Worm (Caenorhabditis elegans) whole organism, late embryonic: Measurements from ENCODE around the gene Y116A8C.40.
"Not testable (repeated sequence)": the region's sequence is repeated elsewhere in the genome, so short reads cannot be mapped to it uniquely, and the experiment has no call there.

Experiments
- K09A11.1 ChIP-seq: sonication (generic microtip); optimal IDR thresholded peaks from 2 replicates; lab custom pipeline; 2017; ENCODE audit warnings: antibody characterized with exemption, mild to moderate bottlenecking, missing genetic modification characterization, missing compliant biosample characterization; ENCODE audit not compliant: insufficient read depth
- Y22D7AL.16 ChIP-seq: sonication (generic microtip); optimal IDR thresholded peaks from 2 replicates; lab custom pipeline; 2016; ENCODE audit warnings: missing genetic modification characterization, missing compliant biosample characterization
- ama-1 ChIP-seq: fragments of 150-350 bp; optimal IDR thresholded peaks from 2 replicates; lab custom pipeline; 2014
- ceh-14 ChIP-seq: sonication (generic microtip); optimal IDR thresholded peaks from 2 replicates; lab custom pipeline; 2016; ENCODE audit warnings: missing genotype, missing genetic modification characterization, missing compliant biosample characterization
- ceh-19 ChIP-seq: fragments of 200-800 bp; sonication (Bioruptor generic); optimal IDR thresholded peaks from 2 replicates; lab custom pipeline; 2018; ENCODE audit warnings: mild to moderate bottlenecking, missing genetic modification characterization, missing compliant biosample characterization
- ceh-2 ChIP-seq: sonication (generic microtip); optimal IDR thresholded peaks from 2 replicates; lab custom pipeline; 2016; ENCODE audit warnings: missing genotype, missing genetic modification characterization, missing compliant biosample characterization
- ceh-22 ChIP-seq: sonication (generic microtip); optimal IDR thresholded peaks from 2 replicates; lab custom pipeline; 2017; ENCODE audit warnings: missing biosample characterization, missing genetic modification characterization
- ceh-30 ChIP-seq: fragments of 150-350 bp; optimal IDR thresholded peaks from 2 replicates; lab custom pipeline; 2014; ENCODE audit warnings: missing biosample characterization, missing genetic modification characterization
- ceh-48 ChIP-seq: sonication (generic microtip); optimal IDR thresholded peaks from 2 replicates; lab custom pipeline; 2016; ENCODE audit warnings: missing genetic modification characterization, inconsistent platforms, missing compliant biosample characterization
- ceh-6 ChIP-seq: fragments of 200-800 bp; sonication (Bioruptor generic); optimal IDR thresholded peaks from 2 replicates; lab custom pipeline; 2018; ENCODE audit warnings: mild to moderate bottlenecking, missing genetic modification characterization, missing compliant biosample characterization
- ceh-9 ChIP-seq: sonication (generic microtip); optimal IDR thresholded peaks from 2 replicates; lab custom pipeline; 2016; ENCODE audit warnings: mild to moderate bottlenecking, missing genetic modification characterization, inconsistent platforms, missing compliant biosample characterization
- dmd-4 ChIP-seq: sonication (generic microtip); optimal IDR thresholded peaks from 2 replicates; lab custom pipeline; 2016; ENCODE audit warnings: borderline replicate concordance, missing genetic modification characterization, missing compliant biosample characterization
- dve-1 ChIP-seq: sonication (generic microtip); optimal IDR thresholded peaks from 2 replicates; lab custom pipeline; 2017; ENCODE audit warnings: antibody characterized with exemption, mild to moderate bottlenecking, missing genetic modification characterization, missing compliant biosample characterization
- elt-2 ChIP-seq: sonication (generic microtip); optimal IDR thresholded peaks from 2 replicates; lab custom pipeline; 2016; ENCODE audit warnings: missing genetic modification reagents, missing genetic modification characterization, missing compliant biosample characterization
- elt-4 ChIP-seq: sonication (generic microtip); optimal IDR thresholded peaks from 2 replicates; lab custom pipeline; 2016; ENCODE audit warnings: missing genetic modification characterization, missing compliant biosample characterization
- ets-4 ChIP-seq: sonication (generic microtip); optimal IDR thresholded peaks from 2 replicates; lab custom pipeline; 2016; ENCODE audit warnings: missing genetic modification characterization, missing compliant biosample characterization
- eyg-1 ChIP-seq: sonication (generic microtip); optimal IDR thresholded peaks from 2 replicates; lab custom pipeline; 2016; ENCODE audit warnings: missing genotype, missing genetic modification characterization, missing compliant biosample characterization
- hlh-13 ChIP-seq: fragments of 200-800 bp; sonication (Bioruptor generic); optimal IDR thresholded peaks from 2 replicates; lab custom pipeline; 2018; ENCODE audit warnings: mild to moderate bottlenecking, missing genetic modification characterization, missing compliant biosample characterization
- hlh-15 ChIP-seq: sonication (generic microtip); optimal IDR thresholded peaks from 2 replicates; lab custom pipeline; 2016; ENCODE audit warnings: missing genetic modification characterization, missing compliant biosample characterization
- hlh-30 ChIP-seq: sonication (generic microtip); optimal IDR thresholded peaks from 2 replicates; lab custom pipeline; 2017; ENCODE audit warnings: antibody characterized with exemption, missing genetic modification characterization, missing compliant biosample characterization; ENCODE audit not compliant: insufficient read depth
- madf-2 ChIP-seq: sonication (generic microtip); optimal IDR thresholded peaks from 2 replicates; lab custom pipeline; 2017; ENCODE audit warnings: missing genetic modification characterization, missing compliant biosample characterization
- nfya-1 ChIP-seq: sonication (generic microtip); optimal IDR thresholded peaks from 2 replicates; lab custom pipeline; 2017; ENCODE audit warnings: missing genetic modification characterization, mild to moderate bottlenecking, missing compliant biosample characterization, antibody characterized with exemption, moderate library complexity
- pat-9 ChIP-seq: fragments of 200-800 bp; sonication (Bioruptor generic); optimal IDR thresholded peaks from 2 replicates; lab custom pipeline; 2018; ENCODE audit warnings: mild to moderate bottlenecking, missing genetic modification characterization, moderate library complexity, missing compliant biosample characterization
- pax-1 ChIP-seq: fragments of 150-350 bp; optimal IDR thresholded peaks from 2 replicates; lab custom pipeline; 2014; ENCODE audit warnings: missing biosample characterization, missing genetic modification characterization
- pha-2 ChIP-seq: sonication (generic microtip); optimal IDR thresholded peaks from 2 replicates; lab custom pipeline; 2017; ENCODE audit warnings: mild to moderate bottlenecking, missing genetic modification characterization, missing compliant biosample characterization
- pha-4 ChIP-seq: fragments of 150-350 bp; optimal IDR thresholded peaks from 2 replicates; lab custom pipeline; 2018; ENCODE audit warnings: missing biosample characterization, missing genetic modification reagents, missing genetic modification characterization
- pros-1 ChIP-seq: fragments of 150-350 bp; optimal IDR thresholded peaks from 2 replicates; lab custom pipeline; 2014; ENCODE audit warnings: missing biosample characterization, missing genetic modification reagents, missing genetic modification characterization
- rnt-1 ChIP-seq: sonication (generic microtip); optimal IDR thresholded peaks from 2 replicates; lab custom pipeline; 2016; ENCODE audit warnings: missing genetic modification characterization, missing compliant biosample characterization
- syd-9 ChIP-seq: sonication (generic microtip); optimal IDR thresholded peaks from 2 replicates; lab custom pipeline; 2016; ENCODE audit warnings: mild to moderate bottlenecking, missing genetic modification characterization, moderate library complexity, missing compliant biosample characterization
- tbx-7 ChIP-seq: sonication (generic microtip); optimal IDR thresholded peaks from 2 replicates; lab custom pipeline; 2016; ENCODE audit warnings: missing genotype, missing genetic modification characterization, missing compliant biosample characterization
- unc-3 ChIP-seq, 2 experiments: fragments of 200-800 bp in 1 of 2; sonication (Bioruptor generic) in 1 of 2; sonication (generic microtip) in 1 of 2; conservative IDR thresholded peaks in 1 of 2; optimal IDR thresholded peaks in 1 of 2; 2 replicates each; pipeline versions ENCODE4 v1.3.6 to Lab custom; 2016 to 2022; ENCODE audit warnings: missing compliant biosample characterization in 2 of 2, missing genetic modification characterization in 2 of 2, missing genetic modification reagents in 1 of 2
- unc-42 ChIP-seq: sonication (generic microtip); optimal IDR thresholded peaks from 2 replicates; lab custom pipeline; 2016; ENCODE audit warnings: missing genotype, missing genetic modification characterization, missing compliant biosample characterization
- unc-55 ChIP-seq: sonication (generic microtip); optimal IDR thresholded peaks from 2 replicates; lab custom pipeline; 2017; ENCODE audit warnings: missing biosample characterization, missing genetic modification reagents, missing genetic modification characterization

Y116A8C.40 gene

DNA sequence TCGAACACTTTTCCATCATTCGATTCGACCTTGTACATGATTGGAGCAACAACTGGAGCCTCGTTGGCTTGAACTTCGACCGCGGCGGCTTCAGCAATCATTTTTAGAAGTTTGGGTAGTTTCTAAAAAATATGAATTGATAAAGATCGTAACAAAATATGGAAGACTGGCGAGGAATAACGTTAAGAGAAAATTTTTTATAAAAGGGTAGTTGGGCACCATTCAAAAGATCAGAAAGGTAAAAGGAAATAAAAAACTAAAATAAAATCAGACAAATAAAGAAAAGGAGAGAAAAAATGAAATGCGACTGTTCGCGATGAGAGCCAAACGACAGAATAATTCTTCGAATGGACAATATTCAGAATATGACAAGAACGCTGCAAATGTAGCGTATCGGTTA, 15.0 kb upstream of the Y116A8C.40 start, which contains the start of gene skr-8:
skr-8 (minus strand) TSS at position 101 of the 400 bp plus-strand sequence.
- not testable (repeated sequence) for TF ChIP-seq hlh-15 (tag; lab: Kevin White, UChicago); ceh-19 (GFP tag; lab: Kevin White, UChicago); unc-55 (GFP tag; lab: Kevin White, UChicago)

DNA sequence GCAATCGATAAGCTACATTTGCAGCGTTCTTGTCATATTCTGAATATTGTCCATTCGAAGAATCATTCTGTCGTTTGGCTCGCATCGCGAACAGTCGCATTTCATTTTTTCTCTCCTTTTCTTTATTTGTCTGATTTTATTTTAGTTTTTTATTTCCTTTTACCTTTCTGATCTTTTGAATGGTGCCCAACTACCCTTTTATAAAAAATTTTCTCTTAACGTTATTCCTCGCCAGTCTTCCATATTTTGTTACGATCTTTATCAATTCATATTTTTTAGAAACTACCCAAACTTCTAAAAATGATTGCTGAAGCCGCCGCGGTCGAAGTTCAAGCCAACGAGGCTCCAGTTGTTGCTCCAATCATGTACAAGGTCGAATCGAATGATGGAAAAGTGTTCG, 12.5 kb upstream of the Y116A8C.40 start, which contains the start of gene skr-9:
skr-9 (plus strand) TSS at position 301 of the 400 bp plus-strand sequence.
- TF ChIP-seq ceh-6 (GFP tag; lab: Kevin White, UChicago); K09A11.1; Y22D7AL.16 (tag; lab: Kevin White, UChicago): not testable (repeated sequence)

DNA sequence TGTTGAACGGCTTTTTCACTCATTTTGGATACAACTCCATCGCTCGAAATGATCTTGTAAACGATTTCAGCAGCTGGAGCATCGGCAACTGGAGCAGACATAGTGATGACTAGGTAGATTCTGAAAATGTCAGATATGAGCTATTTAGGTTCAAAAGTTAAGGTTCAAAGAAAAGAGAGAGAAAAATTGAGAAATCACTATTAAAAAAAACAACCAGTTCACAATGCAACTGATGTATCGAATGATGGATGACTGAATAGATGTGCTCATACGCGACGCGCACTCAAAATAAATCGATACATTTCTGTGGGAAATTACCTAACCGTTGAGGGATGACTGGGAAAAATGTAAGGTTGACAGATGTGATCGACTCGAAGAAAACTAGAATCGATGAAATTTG, 11.7 kb upstream of the Y116A8C.40 start, which contains the start of gene skr-13:
skr-13 (minus strand) TSS at position 101 of the 400 bp plus-strand sequence.
- no peak for TF ChIP-seq pax-1 (tag; lab: Kevin White, UChicago)
- no peak for TF ChIP-seq rnt-1 (tag; lab: Kevin White, UChicago)
- TF ChIP-seq, all 69 proteins: peak for 0

DNA sequence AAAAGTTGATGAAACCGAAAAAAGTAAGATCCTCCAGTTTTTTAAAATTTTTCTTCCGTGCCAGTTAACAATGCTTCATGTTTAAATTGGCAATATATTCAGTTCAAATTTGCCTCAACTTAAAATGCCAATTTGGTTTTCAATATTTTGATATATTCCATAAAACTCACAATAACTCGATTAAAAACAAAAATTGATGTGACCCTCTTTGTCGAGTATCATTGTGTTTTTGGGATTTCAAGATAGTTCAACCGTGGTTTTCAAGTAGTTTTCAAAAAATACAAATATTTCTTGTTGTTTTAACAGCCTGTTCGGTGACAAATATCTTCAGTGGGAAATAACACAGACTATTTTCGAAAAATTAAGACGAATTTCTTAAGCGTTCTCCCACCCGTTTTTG, 2.2 kb upstream of the Y116A8C.40 start:
- TF ChIP-seq madf-2 (tag; lab: Kevin White, UChicago), result no peak
- no peak for TF ChIP-seq eyg-1 (tag; lab: Kevin White, UChicago)
- TF ChIP-seq pha-4 (tag; lab: Kevin White, UChicago), result no peak
- no peak for TF ChIP-seq dve-1 (tag; lab: Kevin White, UChicago)
- no peak for TF ChIP-seq tbx-7 (tag; lab: Kevin White, UChicago)
- no peak for TF ChIP-seq ceh-2 (tag; lab: Kevin White, UChicago)
- TF ChIP-seq ceh-48, result no peak
- no peak for TF ChIP-seq pros-1 (tag; lab: Kevin White, UChicago)
- no peak for TF ChIP-seq ets-4 (tag; lab: Kevin White, UChicago)
- TF ChIP-seq pax-1 (tag; lab: Kevin White, UChicago), result no peak

DNA sequence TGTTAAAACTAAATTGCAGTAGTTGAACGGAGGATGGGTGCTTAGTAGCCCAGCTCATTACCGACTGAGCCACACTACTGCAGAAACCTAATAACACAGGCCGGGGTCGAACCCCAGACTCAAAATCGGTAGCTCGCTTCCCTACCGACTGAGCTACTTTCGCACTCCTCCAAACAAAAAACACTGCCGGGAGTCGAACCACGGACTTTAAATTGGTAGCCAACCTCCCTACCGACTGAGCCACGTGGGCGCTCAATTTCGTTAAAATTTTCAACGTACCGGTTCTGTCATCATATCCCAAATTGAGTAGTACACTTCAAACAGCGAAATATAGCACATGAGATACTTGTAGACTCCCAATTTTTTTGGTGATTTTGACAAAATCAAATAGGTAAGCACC, 353 bp downstream of the Y116A8C.40 start:
- TF ChIP-seq ama-1 (lab: Kevin White, UChicago) (no peak), ceh-6 (GFP tag; lab: Kevin White, UChicago) (no peak), hlh-30 (tag; lab: Kevin White, UChicago) (no peak), eyg-1 (tag; lab: Kevin White, UChicago) (no peak), unc-55 (GFP tag; lab: Kevin White, UChicago) (no peak), madf-2 (tag; lab: Kevin White, UChicago) (no peak), pat-9 (no peak), hlh-13 (no peak), ceh-22 (tag; lab: Kevin White, UChicago) (no peak)

DNA sequence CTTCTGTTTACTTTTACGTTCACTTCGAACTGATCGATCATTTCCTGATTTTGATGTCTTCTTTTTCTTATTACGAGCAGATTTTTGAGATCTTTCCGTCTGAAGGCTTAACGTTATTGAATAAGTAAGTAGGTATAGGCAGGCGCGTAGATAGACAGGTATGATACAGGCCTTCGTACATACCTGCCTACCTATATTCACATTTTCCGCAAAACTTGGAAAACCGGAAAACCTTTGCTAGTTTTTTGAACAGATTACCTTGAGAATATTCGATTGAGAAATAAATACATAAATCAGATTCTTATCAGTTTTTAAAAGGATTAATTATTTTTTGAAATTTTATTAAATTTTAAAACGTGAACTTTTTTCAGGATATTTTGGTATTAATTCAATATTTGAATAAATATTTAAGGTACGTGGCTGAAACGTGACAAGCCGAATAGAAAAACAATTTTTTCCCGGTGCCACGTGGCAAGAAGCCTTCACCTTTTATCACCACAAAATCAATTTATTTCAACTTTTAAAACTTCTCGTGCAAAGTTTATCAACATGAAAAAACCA, 19.7 kb downstream of the Y116A8C.40 start, which contains the start of the genes Y116A8C.37 and Y116A8C.38:
Y116A8C.37 (minus strand) TSS at position 101 of the 561 bp plus-strand sequence.
Y116A8C.38 (plus strand) TSS at position 511 of the 561 bp plus-strand sequence.
- TF ChIP-seq nfya-1 (no peak), syd-9 (tag; lab: Kevin White, UChicago) (no peak), unc-3 (GFP tag; conservative IDR thresholded peaks at IDR 0.05; lab: Robert Waterston, UW) (no peak), unc-3 (tag; optimal IDR thresholded peaks at IDR 0.05; lab: Kevin White, UChicago) (no peak), ceh-22 (tag; lab: Kevin White, UChicago) (no peak), ceh-30 (tag; lab: Kevin White, UChicago) (no peak), elt-2 (tag; lab: Kevin White, UChicago) (no peak), unc-42 (no peak), ceh-9 (tag; lab: Kevin White, UChicago) (no peak), dmd-4 (tag; lab: Kevin White, UChicago) (no peak), pat-9 (no peak), hlh-15 (tag; lab: Kevin White, UChicago) (no peak), pha-4 (tag; lab: Kevin White, UChicago) (no peak), ceh-2 (tag; lab: Kevin White, UChicago) (no peak), elt-4 (tag; lab: Kevin White, UChicago) (no peak), ceh-14 (tag; lab: Kevin White, UChicago) (no peak), ceh-6 (GFP tag; lab: Kevin White, UChicago) (no peak), ceh-48 (no peak), pha-2 (no peak)
- TF ChIP-seq, all 69 proteins: peak for 0
